Fruit fly (Drosophila melanogaster): ENCODE results near the gene agt.
A peak's percentile ranks its signal among the peaks of the same experiment; 100 is the strongest.

agt gene

dm6 chr3R:6678480-6678879 lies 18.6 kb upstream of the agt start, which contains the start of gene lab (continued):
- TF ChIP-seq CG13624 (GFP tag; optimal IDR thresholded peaks at IDR 0.05) (no peak), CG14710 (tag; optimal IDR thresholded peaks at IDR 0.05) (no peak), Ada2b (GFP tag; IDR thresholded peaks at IDR 0.05) (no peak), CG5953 (GFP tag; IDR thresholded peaks at IDR 0.05) (no peak), CG5180 (GFP tag; optimal IDR thresholded peaks at IDR 0.05) (peak; percentile 85), Jarid2 (GFP tag; optimal IDR thresholded peaks at IDR 0.05) (peak; percentile 92), Usf (GFP tag; optimal IDR thresholded peaks at IDR 0.05) (no peak), CG12744 (GFP tag; optimal IDR thresholded peaks at IDR 0.05) (no peak), CG13894 (tag; optimal IDR thresholded peaks at IDR 0.05) (no peak), CG2712 (tag; optimal IDR thresholded peaks at IDR 0.05) (no peak), gcm (GFP tag; optimal IDR thresholded peaks at IDR 0.05) (peak; percentile 91), odd (GFP tag; optimal IDR thresholded peaks at IDR 0.05) (peak; percentile 10), pan (optimal IDR thresholded peaks at IDR 0.05) (no peak), pan (GFP tag; optimal IDR thresholded peaks at IDR 0.05 in 1 of 2, IDR thresholded peaks at IDR 0.05 in 1 of 2) (no peak), CG18619 (GFP tag; optimal IDR thresholded peaks at IDR 0.05) (no peak), Lim3 (GFP tag; IDR thresholded peaks at IDR 0.05) (no peak), kni (GFP tag; optimal IDR thresholded peaks at IDR 0.05) (peak; percentile 23), crp (GFP tag; optimal IDR thresholded peaks at IDR 0.05) (no peak), sna (GFP tag; IDR thresholded peaks at IDR 0.05; ENCODE audit: partially characterized antibody) (no peak), kah (GFP tag; optimal IDR thresholded peaks at IDR 0.05) (no peak), Sox102F (GFP tag; optimal IDR thresholded peaks at IDR 0.05) (no peak), CG18764 (GFP tag; optimal IDR thresholded peaks at IDR 0.05) (no peak), CG7372 (GFP tag; IDR thresholded peaks at IDR 0.05) (no peak), fd96Cb (tag; optimal IDR thresholded peaks at IDR 0.05) (no peak), vvl (GFP tag; IDR thresholded peaks at IDR 0.05) (0 out of 2 replicates have a peak, but pooled peaks have one; percentile 21), CG42726 (GFP tag; IDR thresholded peaks at IDR 0.05; ENCODE audit: partially characterized antibody) (peak; percentile 59; the same call in 1 of the 2 replicates), CHES-1-like (GFP tag; optimal IDR thresholded peaks at IDR 0.05) (no peak), Fer3 (tag; optimal IDR thresholded peaks at IDR 0.05) (no peak), CG12104 (GFP tag; optimal IDR thresholded peaks at IDR 0.05) (no peak), ken (GFP tag; IDR thresholded peaks at IDR 0.05) (no peak), CG2678 (tag; optimal IDR thresholded peaks at IDR 0.05) (no peak), CG15601 (tag; optimal IDR thresholded peaks at IDR 0.05) (no peak), Ets65A (GFP tag) (no peak), Bgb (GFP tag; IDR thresholded peaks at IDR 0.05; ENCODE audit: partially characterized antibody) (peak; percentile 20; the same call in 1 of the 2 replicates), CG7357 (GFP tag; IDR thresholded peaks at IDR 0.05) (no peak), CG14667 (GFP tag; IDR thresholded peaks at IDR 0.05) (no peak), da (GFP tag; optimal IDR thresholded peaks at IDR 0.05) (no peak), sc (optimal IDR thresholded peaks at IDR 0.05) (no peak), sc (GFP tag; optimal IDR thresholded peaks at IDR 0.05) (no peak), sens-2 (GFP tag; IDR thresholded peaks at IDR 0.05) (no peak), disco-r (GFP tag; optimal IDR thresholded peaks at IDR 0.05) (no peak), MTF-1 (GFP tag; optimal IDR thresholded peaks at IDR 0.05; ENCODE audit: borderline replicate concordance) (no peak), CG15479 (GFP tag; optimal IDR thresholded peaks at IDR 0.05) (peak; percentile 61), pnt (GFP tag; optimal IDR thresholded peaks at IDR 0.05) (no peak), Med (GFP tag) (peak; percentile 68), CG11093 (GFP tag; IDR thresholded peaks at IDR 0.05) (no peak), trh (GFP tag; optimal IDR thresholded peaks at IDR 0.05) (no peak), Neu2 (GFP tag; optimal IDR thresholded peaks at IDR 0.05; ENCODE audit: borderline replicate concordance) (no peak), al (GFP tag; IDR thresholded peaks at IDR 0.05) (no peak), bab2 (GFP tag; optimal IDR thresholded peaks at IDR 0.05) (no peak), CG8478 (optimal IDR thresholded peaks at IDR 0.05) (peak; percentile 89), Atf3 (GFP tag; optimal IDR thresholded peaks at IDR 0.05) (no peak)

Data from whole organism, embryonic.